Fruit fly (Drosophila melanogaster) whole organism, embryonic: ENCODE data around the gene CG12538.

Experiments
- Abd-B ChIP-seq: fragments of 200-800 bp; sonication (Bioruptor generic); optimal IDR thresholded peaks from 2 replicates; lab custom pipeline; 2018; ENCODE audit warnings: missing biosample characterization, mild to moderate bottlenecking, missing genetic modification characterization, moderate library complexity
- Ada2b ChIP-seq: fragments of 200-800 bp; sonication (Bioruptor generic); IDR thresholded peaks from 2 replicates; pipeline ENCODE4 v1.3.6; 2022; ENCODE audit warnings: missing biosample characterization, missing genetic modification characterization
- Aef1 ChIP-seq: fragments of 200-800 bp; sonication (Bioruptor generic); IDR thresholded peaks from 3 replicates; pipeline ENCODE4 v1.3.6; 2022; ENCODE audit warnings: missing biosample characterization, missing genetic modification characterization
- Bgb ChIP-seq: fragments of 200-800 bp; sonication (Bioruptor generic); IDR thresholded peaks from 2 replicates; pipeline ENCODE4 v1.3.6; 2022; ENCODE audit warnings: missing biosample characterization, missing genetic modification characterization; ENCODE audit not compliant: partially characterized antibody
- BtbVII ChIP-seq: fragments of 200-800 bp; sonication (Bioruptor generic); optimal IDR thresholded peaks from 3 replicates; lab custom pipeline; 2017; ENCODE audit warnings: missing biosample characterization, mild to moderate bottlenecking, missing genetic modification characterization
- CG10654 ChIP-seq: fragments of 200-800 bp; sonication (Bioruptor generic); optimal IDR thresholded peaks from 2 replicates; lab custom pipeline; 2016; ENCODE audit warnings: missing biosample characterization, missing genetic modification characterization
- CG11696 ChIP-seq: fragments of 200-800 bp; sonication (Bioruptor generic); IDR thresholded peaks from 2 replicates; pipeline ENCODE4 v1.3.6; 2022; ENCODE audit warnings: missing biosample characterization, missing genetic modification characterization
- CG12744 ChIP-seq: fragments of 200-800 bp; sonication (Bioruptor generic); optimal IDR thresholded peaks from 2 replicates; lab custom pipeline; 2016; ENCODE audit warnings: missing biosample characterization, missing genetic modification characterization
- CG13624 ChIP-seq: fragments of 200-800 bp; sonication (Bioruptor generic); optimal IDR thresholded peaks from 2 replicates; lab custom pipeline; 2016; ENCODE audit warnings: missing biosample characterization, missing genetic modification characterization
- CG15696 ChIP-seq: fragments of 200-800 bp; sonication (Bioruptor generic); optimal IDR thresholded peaks from 2 replicates; lab custom pipeline; 2019; ENCODE audit warnings: missing biosample characterization, mild to moderate bottlenecking, missing genetic modification characterization, moderate library complexity
- CG1647 ChIP-seq: fragments of 200-800 bp; sonication (Bioruptor generic); optimal IDR thresholded peaks from 3 replicates; lab custom pipeline; 2016; ENCODE audit warnings: missing biosample characterization, missing genetic modification characterization
- CG16815 ChIP-seq: fragments of 200-800 bp; sonication (Bioruptor generic); optimal IDR thresholded peaks from 3 replicates; lab custom pipeline; 2017; ENCODE audit warnings: missing biosample characterization, mild to moderate bottlenecking, missing genetic modification characterization
- CG18476 ChIP-seq: fragments of 200-800 bp; sonication (Bioruptor generic); optimal IDR thresholded peaks from 2 replicates; lab custom pipeline; 2016; ENCODE audit warnings: missing biosample characterization, mild to moderate bottlenecking, missing genetic modification characterization
- CG30431 ChIP-seq: fragments of 200-800 bp; sonication (Bioruptor generic); optimal IDR thresholded peaks from 2 replicates; lab custom pipeline; 2017; ENCODE audit warnings: missing biosample characterization, missing genetic modification characterization
- CG31388 ChIP-seq: fragments of 200-800 bp; sonication (Bioruptor generic); optimal IDR thresholded peaks from 2 replicates; lab custom pipeline; 2016; ENCODE audit warnings: missing biosample characterization, missing genetic modification characterization
- CG34224 ChIP-seq: fragments of 200-800 bp; sonication (Bioruptor generic); IDR thresholded peaks from 3 replicates; pipeline ENCODE4 v1.3.6; 2022; ENCODE audit warnings: missing biosample characterization, missing genetic modification characterization; ENCODE audit not compliant: partially characterized antibody
- CG3995 ChIP-seq: fragments of 200-800 bp; sonication (Bioruptor generic); optimal IDR thresholded peaks from 3 replicates; lab custom pipeline; 2016; ENCODE audit warnings: missing biosample characterization, missing genetic modification characterization
- CG7745 ChIP-seq: fragments of 200-800 bp; sonication (Bioruptor generic); optimal IDR thresholded peaks from 2 replicates; lab custom pipeline; 2018; ENCODE audit warnings: missing biosample characterization, mild to moderate bottlenecking, missing genetic modification characterization, moderate library complexity
- CG7987 ChIP-seq: fragments of 200-800 bp; sonication (Bioruptor generic); optimal IDR thresholded peaks from 2 replicates; lab custom pipeline; 2018; ENCODE audit warnings: missing biosample characterization, mild to moderate bottlenecking, missing genetic modification characterization, moderate library complexity
- CTCF ChIP-seq: fragments of 200-800 bp; sonication (Bioruptor generic); optimal IDR thresholded peaks from 2 replicates; lab custom pipeline; 2017; ENCODE audit warnings: missing biosample characterization, mild to moderate bottlenecking, missing genetic modification characterization, moderate library complexity
- CoRest ChIP-seq: fragments of 200-800 bp; sonication (Bioruptor generic); optimal IDR thresholded peaks from 3 replicates; lab custom pipeline; 2018; ENCODE audit warnings: missing biosample characterization, mild to moderate bottlenecking, missing genetic modification characterization, moderate library complexity
- Dbx ChIP-seq: fragments of 200-800 bp; sonication (Bioruptor generic); IDR thresholded peaks from 3 replicates; pipeline ENCODE4 v1.3.6; 2022; ENCODE audit warnings: missing biosample characterization, missing genetic modification characterization
- Dip3 ChIP-seq: fragments of 200-800 bp; sonication (Bioruptor generic); optimal IDR thresholded peaks from 3 replicates; lab custom pipeline; 2016; ENCODE audit warnings: missing biosample characterization, missing genetic modification characterization
- H15 ChIP-seq: fragments of 200-800 bp; sonication (Bioruptor generic); IDR thresholded peaks from 3 replicates; pipeline ENCODE4 v1.3.6; 2022; ENCODE audit warnings: missing biosample characterization, missing genetic modification characterization
- Hr39 ChIP-seq: fragments of >200 bp; optimal IDR thresholded peaks from 2 replicates; lab custom pipeline; 2017
- Lim3 ChIP-seq: fragments of 200-800 bp; sonication (Bioruptor generic); IDR thresholded peaks from 2 replicates; pipeline ENCODE4 v1.3.6; 2022; ENCODE audit warnings: missing biosample characterization, missing genetic modification characterization
- MTF-1 ChIP-seq: fragments of 200-800 bp; sonication (Bioruptor generic); optimal IDR thresholded peaks from 2 replicates; lab custom pipeline; 2018; ENCODE audit warnings: missing biosample characterization, mild to moderate bottlenecking, missing genetic modification characterization, borderline replicate concordance
- PHDP ChIP-seq: fragments of 200-800 bp; sonication (Bioruptor generic); optimal IDR thresholded peaks from 3 replicates; lab custom pipeline; 2018; ENCODE audit warnings: missing biosample characterization, mild to moderate bottlenecking, missing genetic modification characterization, moderate library complexity
- Poxn ChIP-seq: fragments of 200-800 bp; sonication (Bioruptor generic); IDR thresholded peaks from 2 replicates; pipeline ENCODE4 v1.3.6; 2022; ENCODE audit warnings: missing biosample characterization, missing genetic modification characterization
- Ptx1 ChIP-seq: fragments of 200-800 bp; sonication (Bioruptor generic); IDR thresholded peaks from 2 replicates; pipeline ENCODE4 v1.3.6; 2022; ENCODE audit warnings: missing biosample characterization, missing genetic modification characterization
- Rx ChIP-seq: fragments of 200-800 bp; sonication (Bioruptor generic); IDR thresholded peaks from 2 replicates; pipeline ENCODE4 v1.3.6; 2022; ENCODE audit warnings: missing biosample characterization, missing genetic modification characterization
- Stat92E ChIP-seq, 3 experiments: fragments of >200 bp in 2 of 3; fragments of 200-800 bp in 1 of 3; sonication (Bioruptor generic) in 1 of 3; optimal IDR thresholded peaks; 2 replicates each; lab custom pipeline; 2017 to 2019; ENCODE audit warnings: missing biosample characterization in 3 of 3, missing genetic modification characterization in 3 of 3, mild to moderate bottlenecking in 1 of 3, moderate library complexity in 1 of 3
- Xbp1 ChIP-seq: fragments of 200-800 bp; sonication (Bioruptor generic); optimal IDR thresholded peaks from 3 replicates; lab custom pipeline; 2016; ENCODE audit warnings: missing biosample characterization, mild to moderate bottlenecking, missing genetic modification characterization
- chm ChIP-seq: fragments of 200-800 bp; sonication (Bioruptor generic); IDR thresholded peaks from 2 replicates; pipeline ENCODE4 v1.3.6; 2022; ENCODE audit warnings: missing biosample characterization, missing genetic modification characterization
- crp ChIP-seq, 2 experiments: fragments of 200-800 bp; sonication (Bioruptor generic); optimal IDR thresholded peaks; 2 replicates in 1 of 2; 3 replicates in 1 of 2; lab custom pipeline; 2017; ENCODE audit warnings: missing biosample characterization in 2 of 2, missing genetic modification characterization in 2 of 2, mild to moderate bottlenecking in 1 of 2, moderate library complexity in 1 of 2
- dimm ChIP-seq: fragments of 200-800 bp; sonication (Bioruptor generic); IDR thresholded peaks from 2 replicates; pipeline ENCODE4 v1.3.6; 2022; ENCODE audit warnings: missing biosample characterization, missing genetic modification characterization
- dmrt11E ChIP-seq: fragments of 200-800 bp; sonication (Bioruptor generic); optimal IDR thresholded peaks from 3 replicates; lab custom pipeline; 2018; ENCODE audit warnings: missing biosample characterization, mild to moderate bottlenecking, missing genetic modification characterization, moderate library complexity
- dysf ChIP-seq: fragments of 200-800 bp; sonication (Bioruptor generic); IDR thresholded peaks from 3 replicates; pipeline ENCODE4 v1.3.6; 2022; ENCODE audit warnings: missing biosample characterization, missing genetic modification characterization
- gt ChIP-seq: fragments of 200-800 bp; sonication (Bioruptor generic); IDR thresholded peaks from 2 replicates; pipeline ENCODE4 v1.3.6; 2022; ENCODE audit warnings: missing biosample characterization, missing genetic modification characterization
- h ChIP-seq: fragments of >200 bp; optimal IDR thresholded peaks from 2 replicates; lab custom pipeline; 2017
- ind ChIP-seq: fragments of 200-800 bp; sonication (Bioruptor generic); optimal IDR thresholded peaks from 3 replicates; lab custom pipeline; 2016; ENCODE audit warnings: missing biosample characterization, missing genetic modification characterization
- insv ChIP-seq, 2 experiments: fragments of 200-800 bp; sonication (Bioruptor generic); optimal IDR thresholded peaks; 3 replicates each; lab custom pipeline; 2016 to 2018; ENCODE audit warnings: missing biosample characterization in 2 of 2, missing genetic modification characterization in 2 of 2
- ken ChIP-seq: fragments of 200-800 bp; sonication (Bioruptor generic); IDR thresholded peaks from 3 replicates; pipeline ENCODE4 v1.3.6; 2022; ENCODE audit warnings: missing biosample characterization, missing genetic modification characterization
- knrl ChIP-seq: fragments of 200-800 bp; sonication (Bioruptor generic); IDR thresholded peaks from 3 replicates; pipeline ENCODE4 v1.3.6; 2022; ENCODE audit warnings: missing biosample characterization, missing genetic modification characterization; ENCODE audit not compliant: partially characterized antibody
- org-1 ChIP-seq: fragments of 200-800 bp; sonication (Bioruptor generic); optimal IDR thresholded peaks from 2 replicates; lab custom pipeline; 2017; ENCODE audit warnings: missing biosample characterization, missing genetic modification characterization
- pan ChIP-seq, 4 experiments: fragments of >200 bp in 3 of 4; fragments of 200-800 bp in 1 of 4; sonication (Bioruptor generic) in 1 of 4; optimal IDR thresholded peaks in 3 of 4; IDR thresholded peaks in 1 of 4; 2 replicates each; pipeline versions ENCODE4 v1.3.6 to Lab custom; 2017 to 2022; ENCODE audit warnings: missing biosample characterization in 2 of 4, missing genetic modification characterization in 2 of 4, mixed read lengths in 1 of 4
- psq ChIP-seq: fragments of 200-800 bp; sonication (Bioruptor generic); optimal IDR thresholded peaks from 2 replicates; lab custom pipeline; 2017; ENCODE audit warnings: missing biosample characterization, missing genetic modification characterization
- ro ChIP-seq: fragments of 200-800 bp; sonication (Bioruptor generic); IDR thresholded peaks from 2 replicates; pipeline ENCODE4 v1.3.6; 2022; ENCODE audit warnings: missing biosample characterization, missing genetic modification characterization
- salm ChIP-seq: fragments of 200-800 bp; sonication (Bioruptor generic); optimal IDR thresholded peaks from 2 replicates; lab custom pipeline; 2018; ENCODE audit warnings: missing biosample characterization, mild to moderate bottlenecking, missing genetic modification characterization
- tup ChIP-seq: fragments of 200-800 bp; sonication (Bioruptor generic); optimal IDR thresholded peaks from 2 replicates; lab custom pipeline; 2016; ENCODE audit warnings: missing biosample characterization, mild to moderate bottlenecking, missing genetic modification characterization, moderate library complexity
- twi ChIP-seq: fragments of 200-800 bp; optimal IDR thresholded peaks from 2 replicates; lab custom pipeline; 2019; ENCODE audit warnings: missing biosample characterization, mild to moderate bottlenecking, missing genetic modification characterization, moderate library complexity
- tx ChIP-seq: fragments of 200-800 bp; sonication (Bioruptor generic); optimal IDR thresholded peaks from 2 replicates; lab custom pipeline; 2016; ENCODE audit warnings: missing biosample characterization, missing genetic modification characterization
- yki ChIP-seq: fragments of >200 bp; optimal IDR thresholded peaks from 3 replicates; lab custom pipeline; 2018

CG12538 gene

dm6 chr3R:13549515-13549914 lies 26.2 kb upstream of the CG12538 start (continued):
- TF ChIP-seq CG34224 (GFP tag; lab: Robert Waterston, UW), result no peak
- no peak for TF ChIP-seq pan (optimal IDR thresholded peaks at IDR 0.05; lab: Kevin White, UChicago)
- TF ChIP-seq pan (GFP tag; optimal IDR thresholded peaks at IDR 0.05 in 1 of 2, IDR thresholded peaks at IDR 0.05 in 1 of 2), result no peak
- TF ChIP-seq CG13624, result no peak
- no peak for TF ChIP-seq CG1647 (GFP tag; lab: Kevin White, UChicago)
- TF ChIP-seq CG16815 (GFP tag; lab: Kevin White, UChicago), result no peak
- TF ChIP-seq knrl, result no peak
- no peak for TF ChIP-seq CG30431 (GFP tag; lab: Kevin White, UChicago)
- no peak for TF ChIP-seq Lim3 (GFP tag; lab: Robert Waterston, UW)
- TF ChIP-seq Xbp1 (GFP tag; lab: Kevin White, UChicago), result peak; percentile 21
- 0 out of 3 replicates have a peak, but pooled peaks have one; percentile 17 for TF ChIP-seq dysf
- no peak for TF ChIP-seq Dbx (GFP tag; lab: Robert Waterston, UW)
- TF ChIP-seq CG12744 (GFP tag; lab: Kevin White, UChicago), result no peak
- no peak for TF ChIP-seq CG7987 (GFP tag; lab: Kevin White, UChicago)
- TF ChIP-seq Ptx1 (GFP tag; lab: Robert Waterston, UW), result 0 out of 2 replicates have a peak, but pooled peaks have one; percentile 24
- peak; percentile 50 for TF ChIP-seq PHDP (tag; lab: Kevin White, UChicago)
- peak; percentile 32 for TF ChIP-seq Abd-B (GFP tag; lab: Kevin White, UChicago)
- TF ChIP-seq ind, result peak; percentile 16
- TF ChIP-seq yki (lab: Kevin White, UChicago), result no peak
- TF ChIP-seq chm (GFP tag; lab: Robert Waterston, UW), result no peak
- no peak for TF ChIP-seq crp (GFP tag; optimal IDR thresholded peaks at IDR 0.05; lab: Kevin White, UChicago)
- no peak for TF ChIP-seq CG31388 (GFP tag; lab: Kevin White, UChicago)
- TF ChIP-seq CG18476 (GFP tag; lab: Kevin White, UChicago), result no peak
- TF ChIP-seq Hr39 (lab: Kevin White, UChicago), result no peak
- no peak for TF ChIP-seq CTCF (GFP tag; lab: Kevin White, UChicago)
- TF ChIP-seq ken (GFP tag; lab: Robert Waterston, UW), result no peak
- no peak for TF ChIP-seq insv (GFP tag; optimal IDR thresholded peaks at IDR 0.05; lab: Kevin White, UChicago)
- TF ChIP-seq dmrt11E, result peak; percentile 19
- TF ChIP-seq CG3995 (GFP tag; lab: Kevin White, UChicago), result no peak
- peak; percentile 9 for TF ChIP-seq twi
- TF ChIP-seq h (lab: Kevin White, UChicago), result no peak
- TF ChIP-seq MTF-1 (GFP tag; lab: Kevin White, UChicago), result no peak
- no peak for TF ChIP-seq salm (tag; lab: Kevin White, UChicago)
- TF ChIP-seq gt (GFP tag; lab: Robert Waterston, UW), result no peak
- TF ChIP-seq tup, result no peak
- TF ChIP-seq tx (GFP tag; lab: Kevin White, UChicago), result no peak
- TF ChIP-seq H15, result no peak
- TF ChIP-seq Aef1 (GFP tag; lab: Robert Waterston, UW), result no peak
- no peak for TF ChIP-seq CG10654 (GFP tag; lab: Kevin White, UChicago)
- TF ChIP-seq psq (GFP tag; lab: Kevin White, UChicago), result no peak
- TF ChIP-seq Rx (GFP tag; lab: Robert Waterston, UW), result no peak
- peak; percentile 23 for TF ChIP-seq org-1
- TF ChIP-seq Bgb (GFP tag; lab: Robert Waterston, UW), result no peak
- no peak for TF ChIP-seq Ada2b (GFP tag; lab: Robert Waterston, UW)
- TF ChIP-seq Stat92E (GFP tag; optimal IDR thresholded peaks at IDR 0.05; lab: Kevin White, UChicago), result no peak
- TF ChIP-seq Poxn (GFP tag; lab: Robert Waterston, UW), result no peak
- no peak for TF ChIP-seq BtbVII (GFP tag; lab: Kevin White, UChicago)
- TF ChIP-seq CoRest (tag; lab: Kevin White, UChicago), result peak; percentile 41
- TF ChIP-seq CG11696 (GFP tag; lab: Robert Waterston, UW), result no peak
- no peak for TF ChIP-seq CG7745 (tag; lab: Kevin White, UChicago)
- no peak for TF ChIP-seq ro (GFP tag; lab: Robert Waterston, UW)
- no peak for TF ChIP-seq dimm
- no peak for TF ChIP-seq Dip3 (GFP tag; lab: Kevin White, UChicago)
- no peak for TF ChIP-seq CG15696 (tag; lab: Kevin White, UChicago)
